Fruit fly (Drosophila melanogaster) whole organism, embryonic: Measurements from ENCODE around the gene Lst8.

Source experiments
- Atf6 ChIP-seq: fragments of 200-800 bp; sonication (Bioruptor generic); IDR thresholded peaks from 2 replicates; pipeline ENCODE4 v1.3.6; 2022; ENCODE audit warnings: missing biosample characterization, missing genetic modification characterization
- CG10366 ChIP-seq: fragments of 200-800 bp; sonication (Bioruptor generic); IDR thresholded peaks from 2 replicates; pipeline ENCODE4 v1.3.6; 2022; ENCODE audit warnings: missing biosample characterization, missing genetic modification characterization
- CG10959 ChIP-seq: fragments of 200-800 bp; sonication (Bioruptor generic); IDR thresholded peaks from 2 replicates; pipeline ENCODE4 v1.3.6; 2022; ENCODE audit warnings: missing biosample characterization, missing genetic modification characterization
- CG11456 ChIP-seq: fragments of 200-800 bp; sonication (Bioruptor generic); IDR thresholded peaks from 3 replicates; pipeline ENCODE4 v1.3.6; 2022; ENCODE audit warnings: missing biosample characterization, missing genetic modification characterization
- CG11696 ChIP-seq: fragments of 200-800 bp; sonication (Bioruptor generic); IDR thresholded peaks from 2 replicates; pipeline ENCODE4 v1.3.6; 2022; ENCODE audit warnings: missing biosample characterization, missing genetic modification characterization
- CG12659 ChIP-seq: fragments of 200-800 bp; sonication (Bioruptor generic); optimal IDR thresholded peaks from 3 replicates; lab custom pipeline; 2017; ENCODE audit warnings: mild to moderate bottlenecking, missing biosample characterization, missing genetic modification reagents, missing genetic modification characterization
- CG13894 ChIP-seq: fragments of 200-800 bp; sonication (Bioruptor generic); optimal IDR thresholded peaks from 3 replicates; lab custom pipeline; 2018; ENCODE audit warnings: missing biosample characterization, mild to moderate bottlenecking, missing genetic modification characterization, moderate library complexity
- CG14710 ChIP-seq: fragments of 200-800 bp; sonication (Bioruptor generic); optimal IDR thresholded peaks from 3 replicates; lab custom pipeline; 2019; ENCODE audit warnings: missing biosample characterization, mild to moderate bottlenecking, missing genetic modification characterization, moderate library complexity
- CG15011 ChIP-seq: fragments of 200-800 bp; sonication (Bioruptor generic); optimal IDR thresholded peaks from 3 replicates; lab custom pipeline; 2018; ENCODE audit warnings: missing biosample characterization, mild to moderate bottlenecking, missing genetic modification characterization
- CG1602 ChIP-seq: fragments of 200-800 bp; sonication (Bioruptor generic); optimal IDR thresholded peaks from 3 replicates; lab custom pipeline; 2016; ENCODE audit warnings: missing biosample characterization, missing genetic modification characterization
- CG16815 ChIP-seq: fragments of 200-800 bp; sonication (Bioruptor generic); optimal IDR thresholded peaks from 3 replicates; lab custom pipeline; 2017; ENCODE audit warnings: missing biosample characterization, mild to moderate bottlenecking, missing genetic modification characterization
- CG17802 ChIP-seq: fragments of 200-800 bp; sonication (Bioruptor generic); optimal IDR thresholded peaks from 2 replicates; lab custom pipeline; 2018; ENCODE audit warnings: missing biosample characterization, mild to moderate bottlenecking, missing genetic modification characterization, moderate library complexity
- CG31365 ChIP-seq: fragments of 200-800 bp; sonication (Bioruptor generic); optimal IDR thresholded peaks from 2 replicates; lab custom pipeline; 2018; ENCODE audit warnings: missing biosample characterization, mild to moderate bottlenecking, missing genetic modification characterization
- CG3838 ChIP-seq: fragments of 200-800 bp; sonication (Bioruptor generic); optimal IDR thresholded peaks from 3 replicates; lab custom pipeline; 2016; ENCODE audit warnings: missing biosample characterization, missing genetic modification characterization
- CG5953 ChIP-seq: fragments of 200-800 bp; sonication (Bioruptor generic); IDR thresholded peaks from 2 replicates; pipeline ENCODE4 v1.3.6; 2022; ENCODE audit warnings: missing biosample characterization, missing genetic modification characterization
- CG6654 ChIP-seq: fragments of 200-800 bp; sonication (Bioruptor generic); optimal IDR thresholded peaks from 2 replicates; lab custom pipeline; 2017; ENCODE audit warnings: missing biosample characterization, mild to moderate bottlenecking, missing genetic modification characterization
- CG7987 ChIP-seq: fragments of 200-800 bp; sonication (Bioruptor generic); optimal IDR thresholded peaks from 2 replicates; lab custom pipeline; 2018; ENCODE audit warnings: missing biosample characterization, mild to moderate bottlenecking, missing genetic modification characterization, moderate library complexity
- CG8290 ChIP-seq, 3 experiments: fragments of 200-800 bp; sonication (Bioruptor generic); optimal IDR thresholded peaks; 2 replicates each; lab custom pipeline; 2016 to 2019; ENCODE audit warnings: missing biosample characterization in 3 of 3, missing genetic modification characterization in 3 of 3, mild to moderate bottlenecking in 2 of 3, moderate library complexity in 1 of 3
- CG8359 ChIP-seq: fragments of 200-800 bp; sonication (Bioruptor generic); optimal IDR thresholded peaks from 2 replicates; lab custom pipeline; 2017; ENCODE audit warnings: missing biosample characterization, mild to moderate bottlenecking, missing genetic modification characterization, borderline replicate concordance
- CTCF ChIP-seq: fragments of 200-800 bp; sonication (Bioruptor generic); optimal IDR thresholded peaks from 2 replicates; lab custom pipeline; 2017; ENCODE audit warnings: missing biosample characterization, mild to moderate bottlenecking, missing genetic modification characterization, moderate library complexity
- Dad ChIP-seq: fragments of 200-800 bp; sonication (Bioruptor generic); optimal IDR thresholded peaks from 3 replicates; lab custom pipeline; 2016; ENCODE audit warnings: missing biosample characterization, missing genetic modification characterization
- Ets97D ChIP-seq: fragments of 200-800 bp; sonication (Bioruptor generic); optimal IDR thresholded peaks from 3 replicates; lab custom pipeline; 2016; ENCODE audit warnings: missing biosample characterization, missing genetic modification characterization
- H2.0 ChIP-seq: fragments of 200-800 bp; sonication (Bioruptor generic); IDR thresholded peaks from 2 replicates; pipeline ENCODE4 v1.3.6; 2022; ENCODE audit warnings: missing biosample characterization, missing genetic modification characterization
- HLH54F ChIP-seq: fragments of 200-800 bp; sonication (Bioruptor generic); optimal IDR thresholded peaks from 3 replicates; lab custom pipeline; 2016; ENCODE audit warnings: missing biosample characterization, missing genetic modification characterization
- Hmx ChIP-seq: fragments of 200-800 bp; sonication (Bioruptor generic); optimal IDR thresholded peaks from 2 replicates; lab custom pipeline; 2016; ENCODE audit warnings: missing biosample characterization, missing genetic modification characterization
- Myb ChIP-seq: fragments of 200-800 bp; sonication (Bioruptor generic); optimal IDR thresholded peaks from 2 replicates; lab custom pipeline; 2016; ENCODE audit warnings: missing biosample characterization, missing genetic modification characterization
- Pdp1 ChIP-seq, 2 experiments: fragments of 200-800 bp; sonication (Bioruptor generic); optimal IDR thresholded peaks; 3 replicates each; lab custom pipeline; 2016; ENCODE audit warnings: missing biosample characterization in 2 of 2, missing genetic modification characterization in 2 of 2, mild to moderate bottlenecking in 1 of 2, moderate library complexity in 1 of 2
- Poxn ChIP-seq: fragments of 200-800 bp; sonication (Bioruptor generic); IDR thresholded peaks from 2 replicates; pipeline ENCODE4 v1.3.6; 2022; ENCODE audit warnings: missing biosample characterization, missing genetic modification characterization
- Ravus ChIP-seq: fragments of 200-800 bp; sonication (Bioruptor generic); IDR thresholded peaks from 2 replicates; pipeline ENCODE4 v1.3.6; 2022; ENCODE audit warnings: missing biosample characterization, missing genetic modification characterization
- Spps ChIP-seq: fragments of 200-800 bp; sonication (Bioruptor generic); optimal IDR thresholded peaks from 2 replicates; lab custom pipeline; 2018; ENCODE audit warnings: missing biosample characterization, mild to moderate bottlenecking, missing genetic modification characterization
- Tbp ChIP-seq: fragments of >200 bp; optimal IDR thresholded peaks from 2 replicates; lab custom pipeline; 2018; ENCODE audit warnings: missing biosample characterization, missing genetic modification characterization
- Trl ChIP-seq, 3 experiments: fragments of >200 bp in 2 of 3; fragments of 200-800 bp in 1 of 3; sonication (Bioruptor generic) in 1 of 3; optimal IDR thresholded peaks; 2 replicates in 1 of 3; 3 replicates in 2 of 3; lab custom pipeline; 2016 to 2017; ENCODE audit warnings: missing biosample characterization in 1 of 3, missing genetic modification characterization in 1 of 3
- YL-1 ChIP-seq: fragments of 200-800 bp; sonication (Bioruptor generic); optimal IDR thresholded peaks from 3 replicates; lab custom pipeline; 2017; ENCODE audit warnings: missing biosample characterization, mild to moderate bottlenecking, missing genetic modification characterization
- cg ChIP-seq: fragments of 200-800 bp; sonication (Bioruptor generic); optimal IDR thresholded peaks from 3 replicates; lab custom pipeline; 2019; ENCODE audit warnings: missing biosample characterization, mild to moderate bottlenecking, missing genetic modification characterization, moderate library complexity
- chinmo ChIP-seq: fragments of 200-800 bp; sonication (Bioruptor generic); IDR thresholded peaks from 4 replicates; pipeline ENCODE4 v1.3.6; 2022; ENCODE audit warnings: missing biosample characterization, missing genetic modification characterization; ENCODE audit not compliant: partially characterized antibody
- exex ChIP-seq: fragments of 200-800 bp; sonication (Bioruptor generic); optimal IDR thresholded peaks from 4 replicates; lab custom pipeline; 2018; ENCODE audit warnings: missing biosample characterization, mild to moderate bottlenecking, missing genetic modification characterization, moderate library complexity
- fd102C ChIP-seq: fragments of 200-800 bp; sonication (Bioruptor generic); optimal IDR thresholded peaks from 2 replicates; lab custom pipeline; 2018; ENCODE audit warnings: missing biosample characterization, mild to moderate bottlenecking, missing genetic modification characterization, moderate library complexity
- fd96Cb ChIP-seq: fragments of 200-800 bp; sonication (Bioruptor generic); optimal IDR thresholded peaks from 2 replicates; lab custom pipeline; 2018; ENCODE audit warnings: missing biosample characterization, mild to moderate bottlenecking, missing genetic modification characterization, moderate library complexity
- jing ChIP-seq: fragments of 200-800 bp; sonication (Bioruptor generic); optimal IDR thresholded peaks from 2 replicates; lab custom pipeline; 2018; ENCODE audit warnings: missing biosample characterization, mild to moderate bottlenecking, missing genetic modification characterization
- kah ChIP-seq: fragments of 200-800 bp; sonication (Bioruptor generic); optimal IDR thresholded peaks from 2 replicates; lab custom pipeline; 2018; ENCODE audit warnings: missing biosample characterization, mild to moderate bottlenecking, missing genetic modification characterization
- nmo ChIP-seq: fragments of 200-800 bp; sonication (Bioruptor generic); optimal IDR thresholded peaks from 2 replicates; lab custom pipeline; 2018; ENCODE audit warnings: missing biosample characterization, mild to moderate bottlenecking, missing genetic modification characterization, moderate library complexity
- onecut ChIP-seq: fragments of 200-800 bp; sonication (Bioruptor generic); IDR thresholded peaks from 2 replicates; pipeline ENCODE4 v1.3.6; 2022; ENCODE audit warnings: missing biosample characterization, missing genetic modification characterization
- ranshi ChIP-seq: fragments of 200-800 bp; sonication (Bioruptor generic); IDR thresholded peaks from 2 replicates; pipeline ENCODE4 v1.3.6; 2022; ENCODE audit warnings: missing biosample characterization, missing genetic modification characterization
- repo ChIP-seq: fragments of 200-800 bp; sonication (Bioruptor generic); optimal IDR thresholded peaks from 2 replicates; lab custom pipeline; 2016; ENCODE audit warnings: missing biosample characterization, missing genetic modification characterization
- rib ChIP-seq: fragments of 200-800 bp; sonication (Bioruptor generic); IDR thresholded peaks from 2 replicates; pipeline ENCODE4 v1.3.6; 2022; ENCODE audit warnings: missing biosample characterization, missing genetic modification characterization
- sd ChIP-seq: fragments of 200-800 bp; sonication (Bioruptor generic); optimal IDR thresholded peaks from 3 replicates; lab custom pipeline; 2018; ENCODE audit warnings: missing biosample characterization, mild to moderate bottlenecking, missing genetic modification characterization, moderate library complexity
- wdn ChIP-seq: fragments of 200-800 bp; sonication (Bioruptor generic); IDR thresholded peaks from 2 replicates; pipeline ENCODE4 v1.3.6; 2022; ENCODE audit warnings: missing biosample characterization, missing genetic modification characterization
- z ChIP-seq: fragments of 200-800 bp; sonication (Bioruptor generic); IDR thresholded peaks from 3 replicates; pipeline ENCODE4 v1.3.6; 2022; ENCODE audit warnings: missing biosample characterization, missing genetic modification characterization
- zen ChIP-seq: fragments of 200-800 bp; sonication (Bioruptor generic); optimal IDR thresholded peaks from 3 replicates; lab custom pipeline; 2018; ENCODE audit warnings: missing biosample characterization, mild to moderate bottlenecking, missing genetic modification characterization, moderate library complexity

Lst8 gene

dm6 chrX:9600083-9600817 is 5.5 kb downstream of the Lst8 start (continued):
- TF ChIP-seq fd102C (no peak), nmo (peak; percentile 89), Ravus (GFP tag; lab: Robert Waterston, UW) (no peak), YL-1 (GFP tag; lab: Kevin White, UChicago) (peak; percentile 4), CG1602 (GFP tag; lab: Kevin White, UChicago) (peak; percentile 65), Pdp1 (GFP tag; optimal IDR thresholded peaks at IDR 0.05; lab: Kevin White, UChicago) (peak; percentile 80 to 90), CG3838 (peak; percentile 42), Atf6 (GFP tag; lab: Robert Waterston, UW) (peak; percentile 78), CG7987 (GFP tag; lab: Kevin White, UChicago) (no peak), Poxn (GFP tag; lab: Robert Waterston, UW) (0 out of 2 replicates have a peak, but pooled peaks have one; percentile 12), onecut (GFP tag; lab: Robert Waterston, UW) (peak; percentile 58), rib (GFP tag; lab: Robert Waterston, UW) (no peak; the same call in 1 of the 2 replicates), exex (no peak), z (GFP tag; lab: Robert Waterston, UW) (no peak), CG8359 (no peak), sd (tag; lab: Kevin White, UChicago) (peak; percentile 62), H2.0 (GFP tag; lab: Robert Waterston, UW) (peak; percentile 46; the same call in 1 of the 2 replicates), CG11456 (peak; percentile 70; the same call in 2 of the 3 replicates), CG12659 (GFP tag; lab: Kevin White, UChicago) (peak; percentile 82), Dad (GFP tag; lab: Kevin White, UChicago) (peak; percentile 56), CG8290 (GFP tag; optimal IDR thresholded peaks at IDR 0.05; lab: Kevin White, UChicago) (peak; percentile 59), CG8290 (tag; optimal IDR thresholded peaks at IDR 0.05; lab: Kevin White, UChicago) (peak in 1 of 2 experiments; percentile 33), repo (GFP tag; lab: Kevin White, UChicago) (peak; percentile 67), kah (GFP tag; lab: Kevin White, UChicago) (no peak), fd96Cb (tag; lab: Kevin White, UChicago) (peak; percentile 64), ranshi (GFP tag; lab: Robert Waterston, UW) (peak; percentile 64), CG5953 (GFP tag; lab: Robert Waterston, UW) (no peak), cg (peak; percentile 84), Tbp (GFP tag; lab: Kevin White, UChicago) (no peak), Ets97D (GFP tag; lab: Kevin White, UChicago) (peak; percentile 54), CTCF (GFP tag; lab: Kevin White, UChicago) (peak; percentile 6), CG16815 (GFP tag; lab: Kevin White, UChicago) (peak; percentile 56), CG17802 (tag; lab: Kevin White, UChicago) (no peak), CG10366 (GFP tag; lab: Robert Waterston, UW) (peak; percentile 59), Myb (GFP tag; lab: Kevin White, UChicago) (no peak), CG14710 (tag; lab: Kevin White, UChicago) (peak; percentile 56), Hmx (peak; percentile 42), Spps (peak; percentile 10), CG15011 (GFP tag; lab: Kevin White, UChicago) (no peak), wdn (GFP tag; lab: Robert Waterston, UW) (0 out of 2 replicates have a peak, but pooled peaks have one; percentile 27), CG11696 (GFP tag; lab: Robert Waterston, UW) (no peak), CG13894 (tag; lab: Kevin White, UChicago) (peak; percentile 68), CG10959 (GFP tag; lab: Robert Waterston, UW) (peak; percentile 42; the same call in 1 of the 2 replicates), zen (tag; lab: Kevin White, UChicago) (peak; percentile 60), CG6654 (GFP tag; lab: Kevin White, UChicago) (peak; percentile 43), jing (GFP tag; lab: Kevin White, UChicago) (no peak), CG31365 (tag; lab: Kevin White, UChicago) (peak; percentile 31), HLH54F (GFP tag; lab: Kevin White, UChicago) (peak; percentile 79), chinmo (GFP tag; lab: Robert Waterston, UW) (no peak; the same call in 3 of the 4 replicates), Trl (optimal IDR thresholded peaks at IDR 0.05; lab: Kevin White, UChicago) (no peak), Trl (GFP tag; optimal IDR thresholded peaks at IDR 0.05; lab: Kevin White, UChicago) (peak; percentile 80)
